Worm (Caenorhabditis elegans) whole organism, L4/young adult: ENCODE results near the gene ZK686.6.

Experiments used
- W03F9.2 ChIP-seq: fragments of 150-350 bp; optimal IDR thresholded peaks from 2 replicates; lab custom pipeline; 2014; ENCODE audit warnings: missing biosample characterization, missing genetic modification characterization
- dao-5 ChIP-seq: sonication (generic microtip); optimal IDR thresholded peaks from 2 replicates; lab custom pipeline; 2016; ENCODE audit warnings: missing genotype, missing genetic modification characterization, moderate library complexity, missing compliant biosample characterization
- him-1 ChIP-seq: sonication (generic microtip); optimal IDR thresholded peaks from 2 replicates; lab custom pipeline; 2016; ENCODE audit warnings: missing genotype, missing genetic modification reagents, missing genetic modification characterization, missing compliant biosample characterization

Gene ZK686.6

DNA sequence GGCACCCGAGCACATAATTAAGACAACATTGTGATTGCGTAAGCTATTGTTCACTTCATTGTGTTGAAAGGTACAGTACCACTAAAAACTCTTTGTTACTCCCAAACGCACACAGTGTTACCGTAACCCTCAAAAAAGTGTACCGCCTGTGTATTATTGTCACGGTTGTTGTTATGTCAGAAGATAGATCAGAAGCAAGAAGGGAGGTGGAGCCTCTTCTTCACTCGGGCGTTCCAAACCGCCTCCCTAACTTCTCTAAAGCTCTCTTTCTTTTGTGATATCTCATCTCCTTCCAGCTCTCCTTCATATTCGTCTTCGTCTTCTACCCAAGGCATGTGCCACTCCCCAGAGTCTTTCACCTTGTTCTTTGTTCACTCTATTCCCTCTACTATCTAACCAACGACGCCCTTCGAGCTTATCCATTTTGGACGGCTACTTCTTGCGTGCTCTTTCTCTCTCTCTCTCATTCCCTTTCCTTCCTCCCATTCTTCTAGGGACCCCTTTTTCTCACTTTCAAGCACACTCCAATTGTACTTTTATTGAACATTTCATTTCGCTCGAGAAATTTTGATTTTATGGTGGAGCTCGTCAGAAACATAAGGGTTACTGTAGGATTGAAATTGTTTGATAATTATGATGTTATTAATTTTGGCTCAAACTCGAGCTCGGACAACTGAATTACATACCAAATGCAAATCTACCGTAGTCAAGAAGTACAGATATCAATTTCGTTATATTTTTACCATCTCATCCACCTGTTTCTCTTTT is 47.1 kb downstream of the ZK686.6 start:
- TF ChIP-seq him-1 = peak; percentile 7
- TF ChIP-seq W03F9.2 (tag; lab: Kevin White, UChicago) = no peak

DNA sequence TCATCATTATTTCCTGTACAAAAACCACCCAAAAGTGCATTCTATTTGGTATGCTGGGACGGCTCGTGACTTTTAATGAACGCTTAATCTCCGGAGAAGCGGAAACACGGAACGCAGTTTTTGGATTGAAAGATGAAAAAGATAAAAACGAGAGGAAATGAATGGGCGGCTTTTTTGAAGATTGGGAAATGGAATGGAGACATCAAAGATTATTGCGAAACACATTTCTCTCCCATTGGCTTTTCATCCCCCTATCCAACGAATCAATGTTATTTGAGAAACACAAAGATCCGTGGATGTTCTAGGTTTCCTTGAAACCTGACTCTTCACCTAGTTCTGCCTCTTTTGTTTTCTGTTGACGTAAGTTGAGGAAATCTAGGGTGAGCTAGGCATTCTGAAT is 48.4 kb downstream of the ZK686.6 start:
- no peak for TF ChIP-seq dao-5 (tag; lab: Kevin White, UChicago)
- no peak for TF ChIP-seq W03F9.2 (tag; lab: Kevin White, UChicago)
- peak; percentile 26 for TF ChIP-seq him-1

DNA sequence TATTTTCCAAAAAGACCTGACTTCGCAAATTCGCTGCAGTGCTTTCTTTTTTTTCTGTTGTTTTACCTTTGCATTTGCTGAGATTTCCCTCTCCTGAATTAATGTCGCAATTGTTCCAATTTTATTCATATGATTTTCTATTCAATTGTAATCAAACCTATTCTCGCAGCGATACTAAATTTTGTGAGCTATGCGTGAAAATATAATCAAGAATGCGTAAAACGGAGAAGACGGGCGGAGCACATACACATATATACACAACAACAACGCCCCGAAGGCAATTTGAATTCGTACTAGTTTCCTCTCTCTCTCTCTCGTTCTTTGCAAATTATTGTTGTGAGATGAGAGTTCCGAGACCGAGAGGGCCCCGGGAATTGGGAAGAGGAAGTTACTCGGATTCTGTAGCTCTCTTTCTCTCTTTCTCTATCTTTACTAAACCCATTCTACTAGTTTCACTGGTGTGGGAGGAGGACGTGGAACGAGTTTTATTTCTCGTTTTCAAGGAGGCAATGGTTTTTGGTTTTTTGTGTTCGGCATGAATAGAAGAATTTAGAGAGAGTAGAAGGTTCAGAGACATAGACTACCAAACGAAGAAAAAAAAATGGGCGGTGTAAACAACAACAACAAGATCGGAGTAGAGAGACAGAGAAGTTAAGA is 49.3 kb downstream of the ZK686.6 start:
- TF ChIP-seq dao-5 (tag; lab: Kevin White, UChicago) = no peak
- TF ChIP-seq W03F9.2 (tag; lab: Kevin White, UChicago) = peak; percentile 37
- no peak for TF ChIP-seq him-1

DNA sequence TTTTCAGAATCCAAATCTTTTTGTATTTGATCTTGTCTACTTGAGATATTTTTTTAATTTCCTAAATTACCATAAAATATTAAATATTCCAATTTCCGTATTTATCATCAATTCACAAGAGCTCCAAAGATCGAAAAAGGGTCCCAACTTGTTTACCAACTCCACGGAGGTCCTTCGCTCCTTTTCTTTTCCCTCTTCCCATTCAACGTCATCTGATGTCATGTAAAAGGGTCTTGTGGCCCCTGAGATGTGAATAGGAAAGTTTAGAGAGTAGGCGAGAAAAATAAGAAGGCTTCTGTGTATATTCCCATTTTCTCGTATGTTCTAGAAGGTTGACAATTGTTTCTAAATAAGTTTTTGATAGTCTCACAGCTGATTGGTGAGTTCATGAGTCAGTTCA is 49.8 kb downstream of the ZK686.6 start:
- no peak for TF ChIP-seq dao-5 (tag; lab: Kevin White, UChicago)
- TF ChIP-seq W03F9.2 (tag; lab: Kevin White, UChicago) = no peak
- TF ChIP-seq him-1 = no peak

DNA sequence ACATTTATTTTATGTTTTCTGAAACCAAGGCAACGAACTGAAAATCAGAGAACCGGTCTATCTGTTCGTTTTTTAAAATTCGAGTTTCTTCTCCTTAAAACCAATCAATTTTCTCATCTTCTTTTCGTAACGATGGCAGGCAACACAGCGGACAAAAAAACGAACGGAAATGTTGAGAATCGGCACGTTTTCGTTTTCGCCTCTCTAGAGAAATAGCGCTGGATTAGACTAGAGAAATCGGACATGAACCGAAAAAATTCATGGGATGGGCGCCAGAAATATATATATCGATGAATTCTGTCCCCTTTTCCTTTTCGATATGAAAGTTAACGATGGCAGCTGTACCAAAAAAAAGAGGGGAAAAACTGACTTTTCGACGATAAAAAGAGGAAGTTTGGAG is 50.4 kb downstream of the ZK686.6 start:
- TF ChIP-seq dao-5 (tag; lab: Kevin White, UChicago) (no peak), him-1 (no peak), W03F9.2 (tag; lab: Kevin White, UChicago) (no peak)
